Worm (Caenorhabditis elegans) whole organism, young adult: Measurements from ENCODE around the gene fbxa-148.

Source experiments
- F10E7.11 ChIP-seq: sonication (generic microtip); optimal IDR thresholded peaks from 2 replicates; lab custom pipeline; 2017; ENCODE audit warnings: mild to moderate bottlenecking, missing genetic modification characterization, moderate library complexity, missing compliant biosample characterization
- F23B12.7 ChIP-seq: sonication (generic microtip); optimal IDR thresholded peaks from 2 replicates; lab custom pipeline; 2017; ENCODE audit warnings: missing genetic modification characterization, mild to moderate bottlenecking, missing compliant biosample characterization, antibody characterized with exemption, moderate library complexity; ENCODE audit not compliant: insufficient read depth
- F33H1.4 ChIP-seq: fragments of 200-800 bp; sonication (Bioruptor generic); IDR thresholded peaks from 2 replicates; pipeline ENCODE4 v1.3.6; 2022; ENCODE audit warnings: missing genetic modification reagents, missing genetic modification characterization, missing compliant biosample characterization
- F37B4.10 ChIP-seq: fragments of 200-800 bp; sonication (Bioruptor generic); IDR thresholded peaks from 2 replicates; pipeline ENCODE4 v1.3.6; 2022; ENCODE audit warnings: missing genetic modification characterization, missing compliant biosample characterization
- F39B2.1 ChIP-seq: fragments of 200-800 bp; sonication (Bioruptor generic); IDR thresholded peaks from 2 replicates; pipeline ENCODE4 v1.3.6; 2022; ENCODE audit warnings: missing genetic modification reagents, missing genetic modification characterization, missing compliant biosample characterization
- F55B11.4 ChIP-seq: sonication (generic microtip); optimal IDR thresholded peaks from 2 replicates; lab custom pipeline; 2016; ENCODE audit warnings: missing compliant biosample characterization, missing genetic modification characterization, borderline replicate concordance; ENCODE audit not compliant: insufficient read depth
- F57A8.1 ChIP-seq: fragments of 200-800 bp; sonication (Bioruptor generic); optimal IDR thresholded peaks from 2 replicates; lab custom pipeline; 2018; ENCODE audit warnings: mild to moderate bottlenecking, missing genetic modification characterization, moderate library complexity, missing compliant biosample characterization
- K11D2.4 ChIP-seq: fragments of 200-800 bp; sonication (Bioruptor generic); IDR thresholded peaks from 2 replicates; pipeline ENCODE4 v1.3.6; 2022; ENCODE audit warnings: missing genetic modification reagents, missing genetic modification characterization, missing compliant biosample characterization
- T07F8.4 ChIP-seq: sonication (generic microtip); optimal IDR thresholded peaks from 2 replicates; lab custom pipeline; 2016; ENCODE audit warnings: mild to moderate bottlenecking, missing genetic modification characterization, moderate library complexity, missing compliant biosample characterization
- T26A5.8 ChIP-seq: sonication (generic microtip); optimal IDR thresholded peaks from 2 replicates; lab custom pipeline; 2016; ENCODE audit warnings: missing genetic modification characterization, missing compliant biosample characterization
- Y53G8AR.9 ChIP-seq: fragments of 200-800 bp; sonication (Bioruptor generic); conservative IDR thresholded peaks from 2 replicates; pipeline ENCODE4 v1.3.6; 2022; ENCODE audit warnings: missing genetic modification reagents, missing genetic modification characterization, missing compliant biosample characterization
- athp-1 ChIP-seq: sonication (generic microtip); optimal IDR thresholded peaks from 2 replicates; lab custom pipeline; 2017; ENCODE audit warnings: mild to moderate bottlenecking, missing genetic modification characterization, missing compliant biosample characterization
- ceh-40 ChIP-seq: fragments of 200-800 bp; sonication (Bioruptor generic); IDR thresholded peaks from 2 replicates; pipeline ENCODE4 v1.3.6; 2022; ENCODE audit warnings: missing genetic modification characterization, missing compliant biosample characterization
- ceh-79 ChIP-seq: sonication (generic microtip); optimal IDR thresholded peaks from 2 replicates; lab custom pipeline; 2017; ENCODE audit warnings: mild to moderate bottlenecking, missing genetic modification characterization, missing compliant biosample characterization
- dpl-1 ChIP-seq: fragments of 150-350 bp; optimal IDR thresholded peaks from 2 replicates; lab custom pipeline; 2014; ENCODE audit warnings: missing biosample characterization, missing genetic modification reagents, missing genetic modification characterization
- fkh-3 ChIP-seq: sonication (generic microtip); optimal IDR thresholded peaks from 2 replicates; lab custom pipeline; 2016; ENCODE audit warnings: mild to moderate bottlenecking, missing genetic modification characterization, missing compliant biosample characterization
- gei-17 ChIP-seq: fragments of 200-800 bp; sonication (Bioruptor generic); optimal IDR thresholded peaks from 2 replicates; lab custom pipeline; 2018; ENCODE audit warnings: mild to moderate bottlenecking, missing genetic modification characterization, missing compliant biosample characterization
- him-1 ChIP-seq: sonication (generic microtip); optimal IDR thresholded peaks from 2 replicates; lab custom pipeline; 2016; ENCODE audit warnings: missing genotype, missing genetic modification reagents, missing genetic modification characterization, missing compliant biosample characterization
- hmg-1.2 ChIP-seq: fragments of 200-800 bp; sonication (Bioruptor generic); IDR thresholded peaks from 2 replicates; pipeline ENCODE4 v1.3.6; 2022; ENCODE audit warnings: missing genetic modification reagents, missing genetic modification characterization, missing compliant biosample characterization
- lin-35 ChIP-seq, 3 experiments: fragments of 150-350 bp in 2 of 3; sonication (generic microtip) in 1 of 3; optimal IDR thresholded peaks; 2 replicates each; lab custom pipeline; 2014 to 2018; ENCODE audit warnings: missing biosample characterization in 3 of 3, missing genetic modification characterization in 3 of 3, missing genetic modification reagents in 3 of 3
- lin-54 ChIP-seq: fragments of 200-800 bp; sonication (Bioruptor generic); optimal IDR thresholded peaks from 2 replicates; lab custom pipeline; 2018; ENCODE audit warnings: mild to moderate bottlenecking, missing genetic modification characterization, missing compliant biosample characterization
- madf-3 ChIP-seq: fragments of 200-800 bp; sonication (Bioruptor generic); IDR thresholded peaks from 2 replicates; pipeline ENCODE4 v1.3.6; 2022; ENCODE audit warnings: missing genetic modification reagents, missing genetic modification characterization, missing compliant biosample characterization
- madf-8 ChIP-seq: fragments of 200-800 bp; sonication (Bioruptor generic); conservative IDR thresholded peaks from 2 replicates; pipeline ENCODE4 v1.3.6; 2022; ENCODE audit warnings: missing genetic modification reagents, missing genetic modification characterization, missing compliant biosample characterization
- pbrm-1 ChIP-seq: fragments of 200-800 bp; sonication (Bioruptor generic); IDR thresholded peaks from 2 replicates; pipeline ENCODE4 v1.3.6; 2022; ENCODE audit warnings: missing genetic modification reagents, missing genetic modification characterization, missing compliant biosample characterization
- pha-4 ChIP-seq: fragments of 150-350 bp; sonication (generic microtip); optimal IDR thresholded peaks from 2 replicates; lab custom pipeline; 2014; ENCODE audit warnings: missing biosample characterization, missing genetic modification reagents, missing genetic modification characterization
- rcor-1 ChIP-seq: fragments of 200-800 bp; sonication (Bioruptor generic); IDR thresholded peaks from 2 replicates; pipeline ENCODE4 v1.3.6; 2022; ENCODE audit warnings: missing genetic modification reagents, missing genetic modification characterization, missing compliant biosample characterization
- snpc-1.3 ChIP-seq: sonication (generic microtip); optimal IDR thresholded peaks from 2 replicates; lab custom pipeline; 2017; ENCODE audit warnings: missing genetic modification characterization, mild to moderate bottlenecking, missing compliant biosample characterization, antibody characterized with exemption, moderate library complexity, missing genotype, missing genetic modification reagents; ENCODE audit not compliant: insufficient read depth
- snpc-4 ChIP-seq, 5 experiments: fragments of 150-350 bp in 1 of 5; sonication (generic microtip) in 4 of 5; optimal IDR thresholded peaks; 2 replicates each; lab custom pipeline; 2014 to 2018; ENCODE audit warnings: missing genetic modification characterization in 5 of 5, missing biosample characterization in 3 of 5, antibody characterized with exemption in 2 of 5, mild to moderate bottlenecking in 2 of 5, missing compliant biosample characterization in 2 of 5, missing genotype in 2 of 5, moderate library complexity in 2 of 5, missing genetic modification reagents in 1 of 5
- sptf-2 ChIP-seq: fragments of 200-800 bp; sonication (Bioruptor generic); optimal IDR thresholded peaks from 2 replicates; lab custom pipeline; 2018; ENCODE audit warnings: mild to moderate bottlenecking, missing genetic modification characterization, missing compliant biosample characterization
- zim-3 ChIP-seq: sonication (generic microtip); optimal IDR thresholded peaks from 2 replicates; lab custom pipeline; 2017; ENCODE audit warnings: mild to moderate bottlenecking, missing genetic modification characterization, moderate library complexity, missing compliant biosample characterization
- ztf-25 ChIP-seq: fragments of 200-800 bp; sonication (Bioruptor generic); IDR thresholded peaks from 2 replicates; pipeline ENCODE4 v1.3.6; 2022; ENCODE audit warnings: missing genetic modification reagents, missing genetic modification characterization, missing compliant biosample characterization
- ztf-26 ChIP-seq: sonication (generic microtip); optimal IDR thresholded peaks from 2 replicates; lab custom pipeline; 2017; ENCODE audit warnings: missing genetic modification characterization, missing compliant biosample characterization
- ztf-3 ChIP-seq: fragments of 200-800 bp; sonication (Bioruptor generic); optimal IDR thresholded peaks from 2 replicates; lab custom pipeline; 2018; ENCODE audit warnings: mild to moderate bottlenecking, missing genetic modification characterization, missing compliant biosample characterization

The fbxa-148 gene

DNA sequence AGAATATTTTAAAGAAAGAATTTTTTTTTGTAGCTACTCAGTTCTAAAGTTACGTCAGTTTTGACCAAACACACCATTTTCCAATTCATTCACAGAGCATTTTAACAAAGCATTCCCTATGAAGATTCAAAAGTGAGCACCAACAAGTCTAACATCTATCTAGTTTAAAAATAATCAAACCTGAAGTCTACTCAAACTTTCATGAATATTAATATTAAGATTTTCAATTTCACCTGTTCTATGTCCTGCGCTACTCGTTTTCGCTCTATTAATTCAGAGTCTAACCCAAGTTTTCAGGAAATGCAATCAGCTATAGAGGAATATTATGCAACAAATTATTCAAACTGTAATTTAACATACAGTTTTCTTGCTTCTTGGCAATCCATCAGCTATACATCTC, 33.3 kb downstream of the fbxa-148 start, which contains the start of gene srh-119:
Gene srh-119 (plus strand): TSS at position 301 of the 400 bp plus-strand sequence.
- TF ChIP-seq dpl-1 (GFP tag; lab: Kevin White, UChicago) (no peak), pbrm-1 (GFP tag; lab: Robert Waterston, UW) (no peak), madf-8 (GFP tag; lab: Robert Waterston, UW) (no peak), ztf-26 (no peak), F10E7.11 (tag; lab: Kevin White, UChicago) (no peak), ceh-79 (tag; lab: Kevin White, UChicago) (no peak), pha-4 (tag; lab: Kevin White, UChicago) (no peak), lin-54 (GFP tag; lab: Kevin White, UChicago) (no peak), ceh-40 (GFP tag; lab: Robert Waterston, UW) (no peak)

- no peak for TF ChIP-seq hmg-1.2 (GFP tag; lab: Robert Waterston, UW)
- TF ChIP-seq T26A5.8 (tag; lab: Kevin White, UChicago): no peak
- TF ChIP-seq fkh-3: no peak
- TF ChIP-seq ztf-3 (GFP tag; lab: Kevin White, UChicago): no peak
- no peak for TF ChIP-seq zim-3 (tag; lab: Kevin White, UChicago)
- no peak for TF ChIP-seq sptf-2 (GFP tag; lab: Kevin White, UChicago)
- no peak for TF ChIP-seq F37B4.10
- TF ChIP-seq F33H1.4 (GFP tag; lab: Robert Waterston, UW): no peak
- TF ChIP-seq snpc-4 (GFP tag; optimal IDR thresholded peaks at IDR 0.05; lab: Kevin White, UChicago): no peak
- no peak for TF ChIP-seq snpc-4 (tag; optimal IDR thresholded peaks at IDR 0.05; lab: Kevin White, UChicago)
- no peak for TF ChIP-seq F55B11.4 (tag; lab: Kevin White, UChicago)
- no peak for TF ChIP-seq lin-35 (GFP tag; optimal IDR thresholded peaks at IDR 0.05; lab: Kevin White, UChicago)
- no peak for TF ChIP-seq F10E7.11 (tag; lab: Kevin White, UChicago)
Measured at ce11 chrV:16973338-16973737, 34.5 kb downstream of the fbxa-148 start.

DNA sequence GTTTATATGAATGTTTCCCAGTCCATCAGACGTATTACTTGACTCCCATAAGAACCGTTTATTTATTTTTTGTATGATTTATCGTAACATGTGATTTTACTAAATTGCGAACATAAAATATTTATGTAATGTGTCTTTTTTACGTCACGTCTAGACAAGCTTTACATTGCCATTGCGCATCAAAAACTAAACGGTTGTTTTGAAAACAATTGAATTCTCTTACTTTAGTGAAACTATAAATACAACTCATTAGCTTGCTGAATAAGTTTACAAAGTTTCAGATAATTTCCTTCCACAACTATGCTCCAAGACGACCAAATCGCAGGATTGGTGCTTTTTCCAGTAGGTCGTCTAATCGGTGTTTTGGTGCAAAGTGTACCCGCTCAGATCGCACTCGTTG, 36.1 kb downstream of the fbxa-148 start, which contains the start of gene srx-54:
Gene srx-54 (plus strand): TSS at position 301 of the 400 bp plus-strand sequence.
- TF ChIP-seq F57A8.1 (GFP tag; lab: Kevin White, UChicago): no peak

DNA sequence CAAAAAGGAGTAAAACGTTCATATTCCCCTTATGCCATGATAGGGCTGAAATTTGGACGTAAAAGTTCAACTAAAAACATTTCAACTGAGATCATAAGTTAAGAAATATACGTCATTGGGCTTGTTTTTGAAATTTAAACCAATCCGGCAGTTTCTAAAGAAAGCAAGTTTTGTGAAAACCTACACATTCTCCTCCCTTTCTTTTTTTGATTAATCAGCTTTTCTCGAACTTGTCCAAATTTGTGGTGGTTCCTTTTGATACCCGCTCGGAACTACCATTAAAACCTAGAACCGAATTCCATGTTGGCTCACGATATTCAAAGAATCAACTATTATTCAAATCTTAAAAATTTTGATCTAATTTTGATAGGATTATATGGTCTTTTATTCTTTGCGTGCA, 41.5 kb downstream of the fbxa-148 start, which contains the start of gene srz-54:
Gene srz-54 (plus strand): TSS at position 301 of the 400 bp plus-strand sequence.
- no peak for TF ChIP-seq T07F8.4 (tag; lab: Kevin White, UChicago)
- no peak for TF ChIP-seq ceh-40 (GFP tag; lab: Robert Waterston, UW)
- TF ChIP-seq ztf-25 (GFP tag; lab: Robert Waterston, UW): no peak
- no peak for TF ChIP-seq K11D2.4 (GFP tag; lab: Robert Waterston, UW)
- TF ChIP-seq him-1 (tag; lab: Kevin White, UChicago): no peak
- TF ChIP-seq athp-1 (tag; lab: Kevin White, UChicago): no peak
- TF ChIP-seq F23B12.7 (tag; lab: Kevin White, UChicago): no peak
- TF ChIP-seq madf-3: no peak
- no peak for TF ChIP-seq gei-17 (GFP tag; lab: Kevin White, UChicago)
- no peak for TF ChIP-seq snpc-1.3 (tag; lab: Kevin White, UChicago)
- TF ChIP-seq Y53G8AR.9 (GFP tag; lab: Robert Waterston, UW): no peak
- TF ChIP-seq F39B2.1 (GFP tag; lab: Robert Waterston, UW): no peak
- TF ChIP-seq rcor-1 (GFP tag; lab: Robert Waterston, UW): no peak
